Fruit fly (Drosophila melanogaster) whole organism, pupa: Measurements from ENCODE around the gene CG8907.

Experiments
- CG12605 ChIP-seq: fragments of 200-800 bp; sonication (Bioruptor generic); IDR thresholded peaks from 2 replicates; pipeline ENCODE4 v1.3.6; 2022; ENCODE audit warnings: missing biosample characterization, missing genetic modification characterization
- CG13204 ChIP-seq: fragments of 200-800 bp; sonication (Bioruptor generic); optimal IDR thresholded peaks from 2 replicates; lab custom pipeline; 2018; ENCODE audit warnings: missing biosample characterization, mild to moderate bottlenecking, missing genetic modification characterization, moderate library complexity
- CG4496 ChIP-seq: fragments of 200-800 bp; sonication (Bioruptor generic); IDR thresholded peaks from 3 replicates; pipeline ENCODE4 v1.3.6; 2022; ENCODE audit warnings: missing biosample characterization, missing genetic modification characterization
- CG8301 ChIP-seq: fragments of 200-800 bp; sonication (Bioruptor generic); optimal IDR thresholded peaks from 2 replicates; lab custom pipeline; 2018; ENCODE audit warnings: missing biosample characterization, mild to moderate bottlenecking, missing genetic modification characterization
- CG9948 ChIP-seq: fragments of 200-800 bp; sonication (Bioruptor generic); optimal IDR thresholded peaks from 2 replicates; lab custom pipeline; 2018; ENCODE audit warnings: missing biosample characterization, mild to moderate bottlenecking, missing genetic modification characterization, moderate library complexity
- D1 ChIP-seq: fragments of 200-800 bp; sonication (Bioruptor generic); optimal IDR thresholded peaks from 2 replicates; lab custom pipeline; 2018; ENCODE audit warnings: missing biosample characterization, mild to moderate bottlenecking, missing genetic modification characterization, moderate library complexity
- Pif1A ChIP-seq: fragments of 200-800 bp; sonication (Bioruptor generic); optimal IDR thresholded peaks from 3 replicates; lab custom pipeline; 2016; ENCODE audit warnings: missing biosample characterization, missing genetic modification characterization
- Pif1B ChIP-seq: fragments of 200-800 bp; sonication (Bioruptor generic); optimal IDR thresholded peaks from 3 replicates; lab custom pipeline; 2016; ENCODE audit warnings: missing biosample characterization, missing genetic modification characterization
- Snoo ChIP-seq: fragments of 200-800 bp; sonication (Bioruptor generic); optimal IDR thresholded peaks from 3 replicates; lab custom pipeline; 2017; ENCODE audit warnings: missing biosample characterization, mild to moderate bottlenecking, missing genetic modification characterization, inconsistent platforms
- fd96Ca ChIP-seq: fragments of 200-800 bp; sonication (Bioruptor generic); IDR thresholded peaks from 3 replicates; pipeline ENCODE4 v1.3.6; 2022; ENCODE audit warnings: missing biosample characterization, missing genetic modification characterization

- no peak for TF ChIP-seq fd96Ca (GFP tag; lab: Robert Waterston, UW)
- TF ChIP-seq CG12605 (GFP tag; lab: Robert Waterston, UW): no peak
- TF ChIP-seq CG13204 (GFP tag; lab: Kevin White, UChicago): no peak
- no peak for TF ChIP-seq Snoo (tag; lab: Kevin White, UChicago)
- no peak for TF ChIP-seq CG8301 (tag; lab: Kevin White, UChicago)
- no peak for TF ChIP-seq D1 (tag; lab: Kevin White, UChicago)
- no peak for TF ChIP-seq CG4496
- TF ChIP-seq CG9948 (tag; lab: Kevin White, UChicago): no peak
- TF ChIP-seq Pif1A (GFP tag; lab: Kevin White, UChicago): no peak
- TF ChIP-seq Pif1B (GFP tag; lab: Kevin White, UChicago): no peak
Measured at dm6 chr3R:16974904-16975303, 33.2 kb upstream of the CG8907 start, which contains the start of gene VhaM9.7-d.
